Fruit fly (Drosophila melanogaster): Measurements from ENCODE around the gene CG11911.

The CG11911 gene

dm6 chr2L:286421-286820, 34.6 kb downstream of the CG11911 start (continued):
- TF ChIP-seq CG6689 (GFP tag; IDR thresholded peaks at IDR 0.05) = no peak
- TF ChIP-seq Side (GFP tag; optimal IDR thresholded peaks at IDR 0.05) = peak; percentile 34
- TF ChIP-seq CG15269 (tag; optimal IDR thresholded peaks at IDR 0.05) = peak; percentile 74
- peak; percentile 39; the same call in 1 of the 2 replicates for TF ChIP-seq E2f2 (GFP tag; IDR thresholded peaks at IDR 0.05)
- peak; percentile 29 for TF ChIP-seq CG18764 (GFP tag; optimal IDR thresholded peaks at IDR 0.05)
- no peak for TF ChIP-seq gfzf (GFP tag; optimal IDR thresholded peaks at IDR 0.05)
- TF ChIP-seq CG2875 (GFP tag; optimal IDR thresholded peaks at IDR 0.05) = no peak
- TF ChIP-seq tll (GFP tag; optimal IDR thresholded peaks at IDR 0.05) = no peak
- no peak for TF ChIP-seq CG1602 (GFP tag; optimal IDR thresholded peaks at IDR 0.05)
- no peak for TF ChIP-seq hth (optimal IDR thresholded peaks at IDR 0.05)
- TF ChIP-seq Camta (GFP tag; optimal IDR thresholded peaks at IDR 0.05) = peak; percentile 42
- TF ChIP-seq CG10267 (tag; optimal IDR thresholded peaks at IDR 0.05) = no peak
- peak; percentile 69; the same call in 2 of the 3 replicates for TF ChIP-seq tgo (GFP tag; IDR thresholded peaks at IDR 0.05)
- no peak for TF ChIP-seq Nf-YB (GFP tag; optimal IDR thresholded peaks at IDR 0.05)
- peak; percentile 22 for TF ChIP-seq MESR4 (GFP tag; optimal IDR thresholded peaks at IDR 0.05)
- TF ChIP-seq sima (GFP tag; optimal IDR thresholded peaks at IDR 0.05) = no peak
- peak; percentile 62; the same call in 1 of the 2 replicates for TF ChIP-seq H2.0 (GFP tag; IDR thresholded peaks at IDR 0.05)
- peak; percentile 37 for TF ChIP-seq CG4820 (GFP tag; optimal IDR thresholded peaks at IDR 0.05)
- TF ChIP-seq Six4 (GFP tag; optimal IDR thresholded peaks at IDR 0.05) = peak; percentile 14
- peak; percentile 5 for TF ChIP-seq D19A (tag; optimal IDR thresholded peaks at IDR 0.05)
- peak; percentile 10 for TF ChIP-seq trh (GFP tag; optimal IDR thresholded peaks at IDR 0.05)
- TF ChIP-seq C15 (GFP tag; IDR thresholded peaks at IDR 0.05) = 0 out of 3 replicates have a peak, but pooled peaks have one; percentile 41
- TF ChIP-seq CG17359 (tag; optimal IDR thresholded peaks at IDR 0.05) = peak; percentile 66
- TF ChIP-seq emc (GFP tag; optimal IDR thresholded peaks at IDR 0.05) = no peak
- TF ChIP-seq Dip2 (GFP tag; IDR thresholded peaks at IDR 0.05) = no peak
- TF ChIP-seq hb (GFP tag; IDR thresholded peaks at IDR 0.05; ENCODE audit: partially characterized antibody) = no peak
- peak; percentile 51 for TF ChIP-seq jumu (GFP tag; optimal IDR thresholded peaks at IDR 0.05)
- peak; percentile 45 for TF ChIP-seq ATbp (GFP tag; optimal IDR thresholded peaks at IDR 0.05)
- peak; percentile 58 for TF ChIP-seq Sox102F (GFP tag; optimal IDR thresholded peaks at IDR 0.05)
- TF ChIP-seq dysf (GFP tag; IDR thresholded peaks at IDR 0.05) = peak; percentile 75
- TF ChIP-seq CG32532 (GFP tag; IDR thresholded peaks at IDR 0.05) = peak; percentile 84
- TF ChIP-seq Gsc (GFP tag; IDR thresholded peaks at IDR 0.05) = no peak
- TF ChIP-seq CG7928 (GFP tag; optimal IDR thresholded peaks at IDR 0.05) = peak; percentile 31
- peak; percentile 55 for TF ChIP-seq CG5953 (GFP tag; IDR thresholded peaks at IDR 0.05)
- TF ChIP-seq Atf3 (GFP tag; optimal IDR thresholded peaks at IDR 0.05) = no peak
- TF ChIP-seq Pdp1 (GFP tag; optimal IDR thresholded peaks at IDR 0.05) = peak; percentile 46 to 71
- no peak for TF ChIP-seq gt (GFP tag; IDR thresholded peaks at IDR 0.05)
- peak; percentile 68 for TF ChIP-seq Aef1 (GFP tag; IDR thresholded peaks at IDR 0.05)
- no peak for TF ChIP-seq Lim3 (GFP tag; IDR thresholded peaks at IDR 0.05)
- no peak for TF ChIP-seq Nf-YC (tag; optimal IDR thresholded peaks at IDR 0.05)
- TF ChIP-seq chm (GFP tag; IDR thresholded peaks at IDR 0.05) = peak; percentile 86
- no peak for TF ChIP-seq Hmx (GFP tag; optimal IDR thresholded peaks at IDR 0.05)
- TF ChIP-seq eyg (GFP tag; optimal IDR thresholded peaks at IDR 0.05) = no peak
- peak; percentile 47 for TF ChIP-seq CG17829 (tag; optimal IDR thresholded peaks at IDR 0.05)
- TF ChIP-seq esg (GFP tag; conservative IDR thresholded peaks at IDR 0.05) = peak; percentile 39; the same call in 1 of the 2 replicates
- TF ChIP-seq Rfx (GFP tag; IDR thresholded peaks at IDR 0.05) = peak; percentile 88
- TF ChIP-seq zf30C (GFP tag; optimal IDR thresholded peaks at IDR 0.05) = no peak
- TF ChIP-seq Ssrp (tag; optimal IDR thresholded peaks at IDR 0.05) = peak; percentile 10
- TF ChIP-seq HmgD (GFP tag; optimal IDR thresholded peaks at IDR 0.05) = peak; percentile 13
- peak; percentile 53 for TF ChIP-seq gcm2 (GFP tag; optimal IDR thresholded peaks at IDR 0.05)
- TF ChIP-seq CG12071 (GFP tag; optimal IDR thresholded peaks at IDR 0.05) = peak; percentile 67
- no peak for TF ChIP-seq nerfin-2 (GFP tag; IDR thresholded peaks at IDR 0.05; ENCODE audit: partially characterized antibody)
